Fruit fly (Drosophila melanogaster) whole organism, pupa: ENCODE data around the gene CG13012.

ENCODE experiments used
- CG13204 ChIP-seq: fragments of 200-800 bp; sonication (Bioruptor generic); optimal IDR thresholded peaks from 2 replicates; lab custom pipeline; 2018; ENCODE audit warnings: missing biosample characterization, mild to moderate bottlenecking, missing genetic modification characterization, moderate library complexity
- CG17806 ChIP-seq: fragments of 200-800 bp; sonication (Bioruptor generic); optimal IDR thresholded peaks from 2 replicates; lab custom pipeline; 2018; ENCODE audit warnings: missing biosample characterization, mild to moderate bottlenecking, missing genetic modification characterization, moderate library complexity
- CG32121 ChIP-seq: fragments of 200-800 bp; sonication (Bioruptor generic); IDR thresholded peaks from 2 replicates; pipeline ENCODE4 v1.3.6; 2022; ENCODE audit warnings: missing biosample characterization, missing genetic modification characterization
- CG8159 ChIP-seq: fragments of 200-800 bp; sonication (Bioruptor generic); optimal IDR thresholded peaks from 3 replicates; lab custom pipeline; 2018; ENCODE audit warnings: missing biosample characterization, mild to moderate bottlenecking, missing genetic modification characterization, moderate library complexity
- CG9948 ChIP-seq: fragments of 200-800 bp; sonication (Bioruptor generic); optimal IDR thresholded peaks from 2 replicates; lab custom pipeline; 2018; ENCODE audit warnings: missing biosample characterization, mild to moderate bottlenecking, missing genetic modification characterization, moderate library complexity
- Ets98B ChIP-seq: fragments of 200-800 bp; sonication (Bioruptor generic); IDR thresholded peaks from 2 replicates; pipeline ENCODE4 v1.3.6; 2022; ENCODE audit warnings: missing biosample characterization, missing genetic modification characterization
- Pif1B ChIP-seq: fragments of 200-800 bp; sonication (Bioruptor generic); optimal IDR thresholded peaks from 3 replicates; lab custom pipeline; 2016; ENCODE audit warnings: missing biosample characterization, missing genetic modification characterization

dm6 chrX:16697882-16698571, 21.5 kb upstream of the CG13012 start:
- TF ChIP-seq CG9948 (tag; lab: Kevin White, UChicago), result no peak
- TF ChIP-seq CG8159 (tag; lab: Kevin White, UChicago), result no peak
- no peak for TF ChIP-seq Pif1B (GFP tag; lab: Kevin White, UChicago)
- no peak for TF ChIP-seq Ets98B (GFP tag; lab: Robert Waterston, UW)
- TF ChIP-seq CG32121 (GFP tag; lab: Robert Waterston, UW), result no peak
- TF ChIP-seq CG13204 (GFP tag; lab: Kevin White, UChicago), result no peak
- TF ChIP-seq CG17806, result no peak
